Fruit fly (Drosophila melanogaster): ENCODE results near the gene CG7133.

The CG7133 gene

DNA sequence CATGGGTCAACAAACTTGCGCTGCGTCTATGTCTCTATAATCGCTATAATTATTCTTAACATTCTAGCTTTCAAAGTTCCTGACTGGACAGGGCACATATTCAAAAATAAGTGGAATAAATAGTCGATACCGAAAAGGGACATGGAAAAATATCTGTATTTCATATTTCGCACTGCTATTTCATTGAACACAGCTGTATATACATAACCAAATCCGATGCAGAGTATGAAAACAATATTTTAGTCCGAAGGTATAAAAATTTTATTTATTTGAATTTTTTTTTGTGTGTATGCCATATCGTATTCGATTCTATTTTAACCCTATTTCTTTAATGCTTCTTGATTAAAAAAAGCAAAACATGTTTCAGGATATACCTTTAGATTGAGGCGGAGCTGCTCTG lies 1.5 kb downstream of the CG7133 start:
- TF ChIP-seq Med (GFP tag) = peak; percentile 47
- TF ChIP-seq D19B (GFP tag; optimal IDR thresholded peaks at IDR 0.05) = no peak
- TF ChIP-seq CG1603 (tag; optimal IDR thresholded peaks at IDR 0.05) = peak; percentile 1
- peak; percentile 62 for TF ChIP-seq sens (GFP tag)
- TF ChIP-seq CG32532 (GFP tag; IDR thresholded peaks at IDR 0.05) = 0 out of 2 replicates have a peak, but pooled peaks have one; percentile 17
- TF ChIP-seq row (GFP tag; IDR thresholded peaks at IDR 0.05) = 0 out of 3 replicates have a peak, but pooled peaks have one; percentile 36
- no peak for TF ChIP-seq Camta (GFP tag; optimal IDR thresholded peaks at IDR 0.05)
- TF ChIP-seq CG17802 (tag; optimal IDR thresholded peaks at IDR 0.05) = peak; percentile 24
- TF ChIP-seq CG6765 (GFP tag; optimal IDR thresholded peaks at IDR 0.05) = no peak
- peak; percentile 60 for TF ChIP-seq CG11696 (GFP tag; IDR thresholded peaks at IDR 0.05)

DNA sequence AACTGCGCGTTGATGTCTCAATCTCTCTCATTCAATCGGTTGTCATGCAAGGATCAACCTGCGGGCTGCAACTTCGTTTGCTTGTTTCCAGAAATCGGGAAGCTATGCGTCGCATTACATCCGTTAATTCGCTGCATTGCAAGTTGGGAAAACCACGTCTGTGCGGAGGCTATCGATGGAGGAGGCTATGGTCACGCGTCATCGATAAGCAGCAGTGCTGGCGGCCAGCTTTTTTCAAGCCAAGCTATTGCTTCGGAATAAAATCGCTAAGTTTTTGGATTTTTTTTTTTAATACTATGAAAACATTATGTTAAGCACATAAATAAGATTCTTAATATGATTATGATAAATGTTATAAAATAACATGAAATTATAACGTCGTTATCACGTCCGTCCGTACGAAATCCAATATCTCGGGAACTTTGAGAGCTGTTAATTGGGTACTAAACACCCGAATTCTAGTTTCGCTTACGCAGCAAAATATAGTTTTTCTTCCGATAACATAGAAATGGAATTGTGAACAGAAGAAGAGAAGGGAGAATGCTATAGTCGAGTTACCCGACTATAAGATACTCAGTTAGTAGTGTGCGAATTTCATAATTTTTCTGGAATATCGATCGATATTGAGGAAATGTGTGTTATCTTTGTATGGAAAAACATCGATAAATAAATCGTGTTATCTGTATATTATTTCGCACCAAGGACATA lies 2.5 kb downstream of the CG7133 start, which contains the start of gene CG7139:
Gene CG7139 (minus strand): TSS at position 162 of the 708 bp plus-strand sequence.
- TF ChIP-seq CG9727 (GFP tag; optimal IDR thresholded peaks at IDR 0.05) (no peak), sob (GFP tag; IDR thresholded peaks at IDR 0.05) (no peak), CG5245 (GFP tag; optimal IDR thresholded peaks at IDR 0.05) (no peak), Ets97D (GFP tag; optimal IDR thresholded peaks at IDR 0.05) (peak; percentile 25), run (tag; optimal IDR thresholded peaks at IDR 0.05) (no peak), CG2712 (tag; optimal IDR thresholded peaks at IDR 0.05) (no peak), CG4328 (GFP tag; optimal IDR thresholded peaks at IDR 0.05) (no peak), CG7556 (GFP tag; optimal IDR thresholded peaks at IDR 0.05) (no peak), lab (GFP tag; optimal IDR thresholded peaks at IDR 0.05) (no peak), CG14965 (GFP tag; optimal IDR thresholded peaks at IDR 0.05; ENCODE audit: borderline replicate concordance) (no peak), Myb (GFP tag; optimal IDR thresholded peaks at IDR 0.05) (no peak), Camta (GFP tag; optimal IDR thresholded peaks at IDR 0.05) (no peak), CG9876 (GFP tag; optimal IDR thresholded peaks at IDR 0.05) (no peak), en (GFP tag; optimal IDR thresholded peaks at IDR 0.05) (no peak), CG8944 (GFP tag; optimal IDR thresholded peaks at IDR 0.05) (no peak), CG9609 (GFP tag; optimal IDR thresholded peaks at IDR 0.05) (no peak), CG10979 (tag; optimal IDR thresholded peaks at IDR 0.05) (no peak), trem (tag; optimal IDR thresholded peaks at IDR 0.05) (peak; percentile 8), corto (GFP tag; optimal IDR thresholded peaks at IDR 0.05) (peak; percentile 21), Nf-YB (GFP tag; optimal IDR thresholded peaks at IDR 0.05) (no peak), CG6272 (GFP tag; IDR thresholded peaks at IDR 0.05) (no peak), mirr (GFP tag; optimal IDR thresholded peaks at IDR 0.05) (no peak), Adf1 (GFP tag; IDR thresholded peaks at IDR 0.05) (no peak), CG1233 (GFP tag; optimal IDR thresholded peaks at IDR 0.05) (no peak), sr (GFP tag; IDR thresholded peaks at IDR 0.05) (no peak), CG12744 (GFP tag; optimal IDR thresholded peaks at IDR 0.05) (no peak), ham (GFP tag; IDR thresholded peaks at IDR 0.05) (no peak), CG8089 (GFP tag; optimal IDR thresholded peaks at IDR 0.05) (no peak), sd (tag; optimal IDR thresholded peaks at IDR 0.05) (no peak), vvl (GFP tag; IDR thresholded peaks at IDR 0.05) (no peak), Bgb (GFP tag; IDR thresholded peaks at IDR 0.05; ENCODE audit: partially characterized antibody) (peak; percentile 50), CG12942 (GFP tag; optimal IDR thresholded peaks at IDR 0.05) (no peak), Awh (GFP tag; IDR thresholded peaks at IDR 0.05) (no peak), Max (GFP tag; optimal IDR thresholded peaks at IDR 0.05) (no peak), CG7963 (GFP tag; IDR thresholded peaks at IDR 0.05; ENCODE audit: partially characterized antibody) (peak; percentile 58; the same call in 2 of the 3 replicates), her (GFP tag; optimal IDR thresholded peaks at IDR 0.05) (no peak), CG1792 (GFP tag; optimal IDR thresholded peaks at IDR 0.05) (no peak), jing (GFP tag; optimal IDR thresholded peaks at IDR 0.05) (no peak), CG17328 (GFP tag; IDR thresholded peaks at IDR 0.05) (no peak), dpn (GFP tag; optimal IDR thresholded peaks at IDR 0.05) (no peak)

Measured in whole organism, embryonic.